Worm (Caenorhabditis elegans) whole organism, midembryonic: ENCODE data around the gene mau-8.

Experiments
- T22C8.4 ChIP-seq: fragments of 200-800 bp; sonication (Bioruptor generic); IDR thresholded peaks from 2 replicates; pipeline ENCODE4 v1.3.6; 2022; ENCODE audit warnings: missing genetic modification characterization, missing compliant biosample characterization
- cog-1 ChIP-seq: sonication (generic microtip); optimal IDR thresholded peaks from 2 replicates; lab custom pipeline; 2016; ENCODE audit warnings: missing genetic modification characterization, missing compliant biosample characterization
- flt-1 ChIP-seq: fragments of 200-800 bp; sonication (Bioruptor generic); IDR thresholded peaks from 2 replicates; pipeline ENCODE4 v1.3.6; 2022; ENCODE audit warnings: missing genetic modification characterization, missing compliant biosample characterization
- klf-2 ChIP-seq: fragments of 200-800 bp; sonication (Bioruptor generic); conservative IDR thresholded peaks from 2 replicates; pipeline ENCODE4 v1.3.6; 2022; ENCODE audit warnings: missing genetic modification reagents, missing genetic modification characterization, missing compliant biosample characterization
- med-1 ChIP-seq: sonication (generic microtip); optimal IDR thresholded peaks from 2 replicates; lab custom pipeline; 2017; ENCODE audit warnings: missing genetic modification characterization, mild to moderate bottlenecking, missing compliant biosample characterization, antibody characterized with exemption, missing genetic modification reagents; ENCODE audit not compliant: insufficient read depth
- ref-1 ChIP-seq: fragments of 200-800 bp; sonication (Bioruptor generic); conservative IDR thresholded peaks from 2 replicates; pipeline ENCODE4 v1.3.6; 2022; ENCODE audit warnings: missing genetic modification reagents, missing genetic modification characterization, missing compliant biosample characterization
- tab-1 ChIP-seq: fragments of 200-800 bp; sonication (Bioruptor generic); IDR thresholded peaks from 2 replicates; pipeline ENCODE4 v1.3.6; 2022; ENCODE audit warnings: missing genetic modification characterization, missing compliant biosample characterization
- ztf-23 ChIP-seq: fragments of 200-800 bp; sonication (Bioruptor generic); IDR thresholded peaks from 2 replicates; pipeline ENCODE4 v1.3.6; 2022; ENCODE audit warnings: missing genetic modification reagents, missing genetic modification characterization, missing compliant biosample characterization
- ztf-29 ChIP-seq: fragments of 200-800 bp; sonication (Bioruptor generic); IDR thresholded peaks from 2 replicates; pipeline ENCODE4 v1.3.6; 2022; ENCODE audit warnings: missing genetic modification reagents, missing genetic modification characterization, missing compliant biosample characterization

mau-8 gene

DNA sequence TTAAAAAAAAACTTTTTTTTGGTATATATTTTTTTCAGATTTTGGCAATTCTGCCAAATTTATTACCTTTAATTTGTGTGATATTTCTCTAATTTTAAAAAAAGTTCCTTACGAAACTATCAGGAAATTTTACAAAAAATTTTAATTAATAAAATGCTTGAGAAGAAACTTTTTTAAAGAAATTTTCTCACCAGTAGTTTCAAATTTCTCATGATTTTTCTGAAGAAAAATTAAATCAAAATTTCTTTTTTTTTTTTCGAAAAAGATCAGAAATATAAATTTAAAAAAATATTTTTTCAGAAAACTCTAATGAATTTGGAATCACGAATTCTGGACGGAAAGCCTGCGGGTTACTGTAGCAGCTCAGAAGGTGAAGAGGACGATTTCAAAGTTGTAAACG, at the start of gene mau-8:
TSS of gene mau-8 (plus strand) at position 301 of the 400 bp plus-strand sequence.
- TF ChIP-seq T22C8.4 (no peak), cog-1 (tag; lab: Kevin White, UChicago) (no peak), flt-1 (no peak), med-1 (GFP tag; lab: Kevin White, UChicago) (no peak), ztf-23 (GFP tag; lab: Robert Waterston, UW) (no peak), ref-1 (GFP tag; lab: Robert Waterston, UW) (no peak), ztf-29 (GFP tag; lab: Robert Waterston, UW) (no peak), klf-2 (GFP tag; lab: Robert Waterston, UW) (no peak), tab-1 (no peak)

DNA sequence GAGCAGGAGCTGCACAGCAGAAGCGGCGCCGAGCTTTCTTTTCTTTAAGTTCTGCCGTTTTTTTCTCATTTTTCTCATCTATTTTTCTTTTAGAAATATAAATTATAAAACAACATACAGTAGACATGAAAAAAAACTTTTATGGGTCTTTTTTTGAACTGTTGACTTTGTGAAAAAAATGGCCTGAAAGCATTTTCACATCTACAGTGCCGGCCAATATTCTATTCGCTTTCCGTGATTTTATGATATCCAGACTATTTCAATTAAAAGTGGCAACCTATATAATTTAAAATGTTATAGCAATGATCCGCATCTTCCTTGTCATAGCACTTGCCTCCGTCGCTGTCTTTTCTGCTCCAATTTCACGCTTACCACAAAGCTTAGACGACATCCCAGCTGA, 49.8 kb upstream of the mau-8 start, which contains the start of gene far-6:
TSS of gene far-6 (plus strand) at position 301 of the 400 bp plus-strand sequence.
- TF ChIP-seq ztf-23 (GFP tag; lab: Robert Waterston, UW) = no peak
- TF ChIP-seq klf-2 (GFP tag; lab: Robert Waterston, UW) = no peak
- no peak for TF ChIP-seq ref-1 (GFP tag; lab: Robert Waterston, UW)
- TF ChIP-seq T22C8.4 = no peak
- TF ChIP-seq cog-1 (tag; lab: Kevin White, UChicago) = no peak
- no peak for TF ChIP-seq med-1 (GFP tag; lab: Kevin White, UChicago)
- TF ChIP-seq tab-1 = no peak
- no peak for TF ChIP-seq flt-1

DNA sequence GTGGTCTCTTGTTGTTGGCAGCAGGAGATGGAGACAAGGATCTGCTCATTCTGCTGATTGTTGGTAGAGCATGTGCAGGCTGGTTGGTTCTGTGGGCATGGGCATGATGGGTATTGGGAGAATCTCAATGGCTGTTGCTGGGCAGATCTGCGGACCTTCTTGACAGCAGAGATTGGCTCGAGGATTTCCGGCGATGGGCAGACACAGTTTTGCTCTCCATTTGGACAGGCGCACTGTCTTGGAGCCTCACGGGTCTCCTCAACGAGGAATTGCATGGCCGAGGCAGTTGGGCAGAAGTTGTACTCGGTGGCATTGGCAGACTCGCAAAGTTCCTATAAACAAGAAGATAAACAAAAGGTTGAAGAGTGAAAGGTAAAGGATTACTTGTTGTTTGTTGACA, 47.3 kb upstream of the mau-8 start:
- no peak for TF ChIP-seq T22C8.4
- no peak for TF ChIP-seq tab-1
- no peak for TF ChIP-seq cog-1 (tag; lab: Kevin White, UChicago)
- no peak for TF ChIP-seq ref-1 (GFP tag; lab: Robert Waterston, UW)
- TF ChIP-seq klf-2 (GFP tag; lab: Robert Waterston, UW) = no peak
- no peak for TF ChIP-seq flt-1
- TF ChIP-seq med-1 (GFP tag; lab: Kevin White, UChicago) = no peak
- TF ChIP-seq ztf-29 (GFP tag; lab: Robert Waterston, UW) = no peak
- TF ChIP-seq ztf-23 (GFP tag; lab: Robert Waterston, UW) = no peak

DNA sequence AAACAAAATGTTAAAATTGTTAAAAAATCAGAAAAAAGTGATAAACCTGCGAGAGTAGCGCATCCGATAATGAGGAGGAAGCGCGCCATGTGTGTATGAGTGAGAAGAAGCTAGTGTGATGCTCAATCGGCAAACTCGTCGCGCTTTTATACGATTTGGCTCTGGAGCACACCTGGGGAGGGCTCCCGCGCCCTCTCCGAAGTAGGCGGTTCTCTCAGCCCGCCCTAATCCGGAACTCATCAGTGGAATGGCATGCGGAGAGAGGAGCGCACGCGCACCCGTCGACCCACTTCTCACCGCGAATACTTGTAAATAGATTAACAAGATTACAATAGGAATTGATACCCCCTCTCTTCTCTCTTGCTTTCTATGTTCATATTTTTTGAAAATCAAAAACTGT, 46.5 kb upstream of the mau-8 start, which contains the start of gene pqn-74:
TSS of gene pqn-74 (minus strand) at position 122 of the 400 bp plus-strand sequence.
- TF ChIP-seq ref-1 (GFP tag; lab: Robert Waterston, UW) (no peak), tab-1 (no peak), T22C8.4 (no peak), ztf-29 (GFP tag; lab: Robert Waterston, UW) (no peak), ztf-23 (GFP tag; lab: Robert Waterston, UW) (no peak), klf-2 (GFP tag; lab: Robert Waterston, UW) (no peak), flt-1 (no peak)

DNA sequence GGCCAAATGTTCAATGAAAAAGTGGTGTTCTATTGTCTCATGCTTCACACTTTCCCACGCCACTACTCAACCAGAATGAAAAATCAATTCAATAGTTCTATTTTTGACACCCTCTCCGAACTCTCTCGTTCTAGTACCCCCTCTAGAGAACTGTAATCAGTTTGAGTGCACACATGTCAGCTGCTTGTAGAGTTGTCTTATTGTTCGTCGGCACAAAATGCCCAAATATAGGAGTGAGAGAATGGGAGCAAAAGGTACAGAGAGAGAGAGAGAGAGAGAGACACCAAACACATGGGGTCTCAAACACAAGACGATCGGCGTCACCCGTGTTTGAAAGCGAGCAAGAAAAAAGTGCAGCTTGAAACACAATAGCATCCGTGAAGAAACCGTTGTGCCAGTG, 43.5 kb upstream of the mau-8 start:
- TF ChIP-seq med-1 (GFP tag; lab: Kevin White, UChicago) (no peak), cog-1 (tag; lab: Kevin White, UChicago) (no peak), ztf-29 (GFP tag; lab: Robert Waterston, UW) (no peak), ref-1 (GFP tag; lab: Robert Waterston, UW) (no peak), flt-1 (no peak), T22C8.4 (no peak), tab-1 (no peak), klf-2 (GFP tag; lab: Robert Waterston, UW) (no peak), ztf-23 (GFP tag; lab: Robert Waterston, UW) (no peak)

DNA sequence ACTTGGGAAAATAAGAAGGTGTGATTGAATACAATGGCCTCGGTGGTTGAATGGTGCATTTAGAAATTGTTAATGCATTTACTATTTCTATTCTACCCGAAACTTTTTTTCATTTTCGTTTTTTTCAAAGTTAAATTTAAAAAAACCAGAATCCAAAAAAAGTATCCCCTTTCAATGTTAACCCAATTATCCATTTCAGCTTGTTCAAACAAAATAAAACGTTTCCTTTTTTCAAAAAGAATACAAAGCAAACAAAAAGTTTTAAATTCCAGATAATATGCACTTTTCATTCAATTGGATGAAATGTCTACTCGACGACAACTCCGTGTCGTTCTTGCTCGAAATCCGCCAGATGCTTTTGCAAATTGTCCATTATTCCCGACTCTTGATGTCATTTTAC, 35.3 kb upstream of the mau-8 start, which contains the start of gene W02A2.5:
TSS of gene W02A2.5 (plus strand) at position 301 of the 400 bp plus-strand sequence.
- TF ChIP-seq klf-2 (GFP tag; lab: Robert Waterston, UW) = no peak
- no peak for TF ChIP-seq ztf-29 (GFP tag; lab: Robert Waterston, UW)
- TF ChIP-seq ref-1 (GFP tag; lab: Robert Waterston, UW) = no peak
- TF ChIP-seq med-1 (GFP tag; lab: Kevin White, UChicago) = no peak
- TF ChIP-seq T22C8.4 = no peak
- no peak for TF ChIP-seq cog-1 (tag; lab: Kevin White, UChicago)
- no peak for TF ChIP-seq ztf-23 (GFP tag; lab: Robert Waterston, UW)

DNA sequence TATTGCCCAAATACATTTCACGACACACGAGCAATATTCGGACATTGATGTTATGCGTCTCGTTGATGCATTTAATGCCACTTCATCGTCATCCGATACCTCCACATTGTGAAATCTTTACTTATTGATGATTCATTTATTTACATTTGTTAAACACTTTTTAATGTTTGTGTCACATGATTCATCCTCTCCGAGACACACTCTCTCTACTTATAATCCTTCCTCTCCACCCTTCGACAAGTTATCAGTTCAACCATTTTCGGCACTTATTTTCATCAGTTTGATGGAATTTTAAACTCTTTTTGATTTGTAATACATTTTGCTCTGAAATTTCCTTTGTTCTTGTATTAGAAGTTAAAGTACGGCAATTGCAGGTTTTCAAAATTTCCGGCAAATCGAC, 31.7 kb upstream of the mau-8 start:
- TF ChIP-seq med-1 (GFP tag; lab: Kevin White, UChicago) (no peak), ztf-23 (GFP tag; lab: Robert Waterston, UW) (no peak), cog-1 (tag; lab: Kevin White, UChicago) (no peak), T22C8.4 (no peak), ztf-29 (GFP tag; lab: Robert Waterston, UW) (no peak), flt-1 (no peak), tab-1 (no peak), ref-1 (GFP tag; lab: Robert Waterston, UW) (no peak), klf-2 (GFP tag; lab: Robert Waterston, UW) (no peak)

DNA sequence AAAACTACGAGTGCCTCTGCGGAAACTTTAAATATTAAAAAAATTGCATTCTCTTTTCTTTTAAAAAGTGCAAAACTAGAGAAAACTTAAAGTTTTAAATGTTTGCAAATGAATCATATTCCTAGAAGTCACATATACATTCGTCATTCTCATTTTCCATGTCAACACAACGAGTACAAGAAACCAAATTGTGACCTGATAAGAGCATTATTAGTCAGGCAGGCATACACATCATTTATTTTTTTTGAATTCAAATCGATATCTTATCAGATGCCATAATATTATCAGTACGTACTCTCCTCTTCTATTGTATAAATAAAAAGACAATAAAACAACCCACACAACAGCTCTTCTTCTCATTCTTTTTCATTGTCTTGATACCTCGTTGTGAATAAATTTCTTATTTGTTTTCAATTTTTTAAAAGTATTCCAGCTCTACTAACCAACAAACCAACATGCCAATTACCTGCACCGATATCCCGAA, 30.5 kb upstream of the mau-8 start, which contains the start of gene W02A2.9:
TSS of gene W02A2.9 (plus strand) at position 434 of the 484 bp plus-strand sequence.
- no peak for TF ChIP-seq ztf-29 (GFP tag; lab: Robert Waterston, UW)
- TF ChIP-seq klf-2 (GFP tag; lab: Robert Waterston, UW) = no peak
- TF ChIP-seq tab-1 = no peak
- TF ChIP-seq flt-1 = no peak
- TF ChIP-seq ztf-23 (GFP tag; lab: Robert Waterston, UW) = no peak
- no peak for TF ChIP-seq T22C8.4
- TF ChIP-seq ref-1 (GFP tag; lab: Robert Waterston, UW) = no peak
- TF ChIP-seq med-1 (GFP tag; lab: Kevin White, UChicago) = no peak

DNA sequence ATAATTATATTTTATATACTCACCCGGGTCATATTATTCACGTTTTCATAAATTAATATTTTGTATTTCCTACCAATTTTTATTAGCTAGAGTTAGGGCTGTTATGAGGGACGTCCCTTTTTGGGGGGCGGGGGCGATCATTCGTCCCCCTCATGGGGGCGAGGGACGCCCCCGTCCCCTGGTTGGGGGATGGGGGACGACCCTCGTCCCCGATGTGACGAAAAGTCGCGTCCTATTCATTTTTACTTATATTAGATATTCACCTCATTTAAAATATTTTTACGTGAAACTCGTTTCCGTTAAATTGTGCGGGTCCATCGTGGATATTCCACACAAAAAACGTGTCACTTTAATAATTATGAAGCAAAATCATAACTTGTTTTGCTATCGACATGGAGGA, 29.2 kb upstream of the mau-8 start, which contains the start of gene W02A2.12:
TSS of gene W02A2.12 (minus strand) at position 240 of the 400 bp plus-strand sequence.
- TF ChIP-seq T22C8.4 (no peak), klf-2 (GFP tag; lab: Robert Waterston, UW) (no peak), ztf-29 (GFP tag; lab: Robert Waterston, UW) (no peak), flt-1 (no peak), tab-1 (no peak), cog-1 (tag; lab: Kevin White, UChicago) (no peak), ref-1 (GFP tag; lab: Robert Waterston, UW) (no peak), med-1 (GFP tag; lab: Kevin White, UChicago) (no peak), ztf-23 (GFP tag; lab: Robert Waterston, UW) (no peak)
